Worm (Caenorhabditis elegans): Measurements from ENCODE around the gene T03F6.9.

Gene T03F6.9

ce11 chrIII:13344538-13345136 is 26.2 kb downstream of the T03F6.9 start, which contains the start of gene acaa-2 (continued):
- TF ChIP-seq lsl-1 (GFP tag; optimal IDR thresholded peaks at IDR 0.05) (peak; percentile 24), Y56A3A.18 (GFP tag; IDR thresholded peaks at IDR 0.05) (no peak), nhr-27 (tag; optimal IDR thresholded peaks at IDR 0.05) (no peak), madf-6 (GFP tag; IDR thresholded peaks at IDR 0.05) (peak; percentile 61; the same call in 1 of the 2 replicates)

DNA sequence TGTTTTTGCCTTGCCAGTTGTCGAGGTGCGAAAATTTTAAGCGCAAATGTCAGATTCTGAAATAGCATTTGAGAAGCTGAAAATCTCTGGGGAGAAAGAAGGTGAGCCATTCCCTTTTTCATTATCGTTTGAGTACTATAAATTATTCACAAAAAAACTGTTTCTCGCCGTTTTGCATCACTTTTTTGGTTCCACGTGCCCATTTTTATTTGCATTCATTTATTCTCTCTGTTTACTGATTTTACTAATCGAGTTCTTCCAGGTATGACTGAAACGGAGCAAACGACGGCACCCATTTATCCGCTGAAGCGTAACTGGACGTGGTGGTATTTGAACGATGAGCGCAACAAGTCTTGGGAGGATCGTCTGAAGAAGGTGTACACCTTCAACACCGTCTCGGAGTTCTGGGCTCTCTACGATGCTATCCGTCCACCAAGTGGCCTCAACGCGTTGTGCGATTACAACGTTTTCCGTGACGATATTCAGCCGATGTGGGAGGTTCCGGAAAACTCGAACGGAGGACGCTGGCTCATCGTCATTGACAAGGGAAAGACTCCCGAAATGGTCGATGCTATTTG is 27.2 kb downstream of the T03F6.9 start:
- TF ChIP-seq nfya-2 (GFP tag; IDR thresholded peaks at IDR 0.05), result no peak
- TF ChIP-seq snpc-1.1 (tag; optimal IDR thresholded peaks at IDR 0.05; ENCODE audit: insufficient read depth), result no peak
- TF ChIP-seq snpc-3.4 (tag; optimal IDR thresholded peaks at IDR 0.05), result no peak
- no peak for TF ChIP-seq chd-7 (tag; optimal IDR thresholded peaks at IDR 0.05)
- TF ChIP-seq F49E8.2 (tag; optimal IDR thresholded peaks at IDR 0.05; ENCODE audit: insufficient read depth), result no peak
- TF ChIP-seq lag-1 (GFP tag; IDR thresholded peaks at IDR 0.05), result no peak
- no peak for TF ChIP-seq K11D2.4 (GFP tag; IDR thresholded peaks at IDR 0.05)
- TF ChIP-seq hlh-12 (tag; optimal IDR thresholded peaks at IDR 0.05), result no peak
- no peak for TF ChIP-seq ceh-40 (GFP tag; IDR thresholded peaks at IDR 0.05)
- TF ChIP-seq zfh-2 (GFP tag; conservative IDR thresholded peaks at IDR 0.05), result no peak
- TF ChIP-seq sdz-38 (tag; optimal IDR thresholded peaks at IDR 0.05), result no peak
- no peak for TF ChIP-seq akir-1 (GFP tag; optimal IDR thresholded peaks at IDR 0.05)
- no peak for TF ChIP-seq F22D6.2 (tag; optimal IDR thresholded peaks at IDR 0.05)
- no peak for TF ChIP-seq him-1 (tag; optimal IDR thresholded peaks at IDR 0.05)
- peak; percentile 60 for TF ChIP-seq B0336.3 (GFP tag; IDR thresholded peaks at IDR 0.05)
- no peak for TF ChIP-seq let-526 (GFP tag; IDR thresholded peaks at IDR 0.05)
- TF ChIP-seq F52B5.7 (tag; optimal IDR thresholded peaks at IDR 0.05), result no peak
- TF ChIP-seq sea-2 (GFP tag; IDR thresholded peaks at IDR 0.05), result no peak
- peak; percentile 35 for TF ChIP-seq T26A5.8 (tag; optimal IDR thresholded peaks at IDR 0.05)
- no peak for TF ChIP-seq ztf-28 (GFP tag; IDR thresholded peaks at IDR 0.05)
- TF ChIP-seq K12H6.12 (tag; optimal IDR thresholded peaks at IDR 0.05), result no peak
- TF ChIP-seq ets-4 (GFP tag; optimal IDR thresholded peaks at IDR 0.05), result no peak
- TF ChIP-seq lin-26 (GFP tag; IDR thresholded peaks at IDR 0.05), result peak; percentile 56; the same call in 1 of the 2 replicates
- TF ChIP-seq B0019.2 (GFP tag; conservative IDR thresholded peaks at IDR 0.05), result no peak
- TF ChIP-seq ZK185.1 (tag; optimal IDR thresholded peaks at IDR 0.05; ENCODE audit: poor library complexity, severe bottlenecking), result no peak
- TF ChIP-seq F57C9.4 (tag; optimal IDR thresholded peaks at IDR 0.05), result no peak
- no peak for TF ChIP-seq madf-10 (tag; optimal IDR thresholded peaks at IDR 0.05)
- no peak for TF ChIP-seq ztf-3 (GFP tag; optimal IDR thresholded peaks at IDR 0.05)
- TF ChIP-seq let-607 (tag; optimal IDR thresholded peaks at IDR 0.05), result no peak
- no peak for TF ChIP-seq Y95B8A.8 (GFP tag; IDR thresholded peaks at IDR 0.05)
- TF ChIP-seq mel-28 (tag; optimal IDR thresholded peaks at IDR 0.05; ENCODE audit: borderline replicate concordance), result no peak
- no peak for TF ChIP-seq nhr-80 (tag; optimal IDR thresholded peaks at IDR 0.05)
- no peak for TF ChIP-seq sptf-2 (GFP tag; optimal IDR thresholded peaks at IDR 0.05)
- no peak for TF ChIP-seq somi-1 (GFP tag; optimal IDR thresholded peaks at IDR 0.05)
- TF ChIP-seq ekl-4 (GFP tag; IDR thresholded peaks at IDR 0.05), result peak; percentile 66; the same call in 1 of the 2 replicates
- no peak for TF ChIP-seq F39B2.1 (GFP tag; IDR thresholded peaks at IDR 0.05)
- no peak for TF ChIP-seq lsy-27 (tag; optimal IDR thresholded peaks at IDR 0.05; ENCODE audit: borderline replicate concordance, insufficient read depth)
- TF ChIP-seq ztf-6 (GFP tag; IDR thresholded peaks at IDR 0.05), result no peak
- no peak for TF ChIP-seq attf-3 (GFP tag; conservative IDR thresholded peaks at IDR 0.05)
- TF ChIP-seq ceh-91 (GFP tag; IDR thresholded peaks at IDR 0.05), result no peak
- 0 out of 2 replicates have a peak, but pooled peaks have one; percentile 9 for TF ChIP-seq hsf-1 (GFP tag; IDR thresholded peaks at IDR 0.05)
- TF ChIP-seq ceh-79 (tag; optimal IDR thresholded peaks at IDR 0.05), result no peak
